Worm (Caenorhabditis elegans): ENCODE measurements around the gene slcr-46.3.

The slcr-46.3 gene

DNA sequence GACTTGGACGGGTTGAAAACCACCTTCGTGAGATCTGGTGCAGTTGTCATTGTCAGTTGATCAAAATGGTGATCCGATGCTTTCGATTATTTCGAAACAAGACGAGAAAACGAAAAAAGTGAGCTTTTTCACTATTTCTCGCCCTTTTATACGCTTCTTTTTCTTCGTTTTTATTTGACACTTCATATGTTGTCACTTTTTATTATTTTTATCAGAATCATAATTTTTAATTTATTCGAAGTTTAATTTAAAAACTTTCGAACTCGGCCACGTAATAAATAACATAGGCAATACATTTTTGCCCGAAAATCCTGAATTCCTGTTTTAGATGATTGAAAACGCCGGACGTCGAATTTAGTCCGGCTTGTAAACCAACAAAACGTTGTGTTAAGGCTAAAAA is 30.6 kb upstream of the slcr-46.3 start, which contains the start of gene F58E6.5:
TSS of gene F58E6.5 (minus strand) at position 101 of the 400 bp plus-strand sequence.
- no peak for TF ChIP-seq nhr-237 (tag; optimal IDR thresholded peaks at IDR 0.05)
- TF ChIP-seq sptf-1 (tag; optimal IDR thresholded peaks at IDR 0.05) = no peak
- no peak for TF ChIP-seq ham-2 (GFP tag; optimal IDR thresholded peaks at IDR 0.05)
- TF ChIP-seq nhr-2 (tag; optimal IDR thresholded peaks at IDR 0.05) = no peak
- no peak for TF ChIP-seq nhr-76 (tag; optimal IDR thresholded peaks at IDR 0.05)
- no peak for TF ChIP-seq nhr-28 (tag; optimal IDR thresholded peaks at IDR 0.05)
- TF ChIP-seq snpc-4 (tag; optimal IDR thresholded peaks at IDR 0.05) = no peak
- no peak for TF ChIP-seq zip-8 (tag; optimal IDR thresholded peaks at IDR 0.05)
- no peak for TF ChIP-seq lin-13 (tag; optimal IDR thresholded peaks at IDR 0.05)

ce11 chrV:9753554-9753953 is 29.6 kb upstream of the slcr-46.3 start:
- TF ChIP-seq cnd-1 (tag; optimal IDR thresholded peaks at IDR 0.05) = no peak

- TF ChIP-seq blmp-1 (tag; optimal IDR thresholded peaks at IDR 0.05) = no peak
- no peak for TF ChIP-seq ham-2 (GFP tag; optimal IDR thresholded peaks at IDR 0.05)
- no peak for TF ChIP-seq ceh-39 (tag; optimal IDR thresholded peaks at IDR 0.05)
- no peak for TF ChIP-seq elt-3 (tag; optimal IDR thresholded peaks at IDR 0.05)
- TF ChIP-seq flh-1 (GFP tag; optimal IDR thresholded peaks at IDR 0.05) = no peak
Observed at ce11 chrV:9752918-9753317, 29.0 kb upstream of the slcr-46.3 start, which contains the start of gene F58E6.6. TSS of gene F58E6.6 (minus strand) at chrV:9753018.

DNA sequence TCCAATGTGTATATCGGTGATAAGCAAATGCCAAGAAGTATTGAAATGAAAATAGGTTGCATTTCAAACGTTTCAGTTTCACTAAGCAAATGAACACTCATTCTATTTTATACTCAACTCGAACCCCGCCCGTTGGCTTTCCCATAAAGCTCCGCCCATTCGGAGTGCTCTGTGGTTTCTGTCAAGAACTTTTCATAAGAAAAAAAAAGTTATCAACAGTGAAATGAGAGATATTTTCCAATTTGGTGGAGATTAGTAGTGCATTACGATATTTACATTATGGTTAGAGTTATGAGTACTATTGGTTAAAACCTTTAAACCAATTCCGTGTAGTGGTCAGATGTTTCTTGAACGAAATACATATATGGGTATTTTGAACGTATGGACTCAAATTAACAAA is 26.4 kb upstream of the slcr-46.3 start, which contains the start of gene F58E6.4:
TSS of gene F58E6.4 (minus strand) at position 101 of the 400 bp plus-strand sequence.
- no peak for TF ChIP-seq drap-1 (GFP tag; optimal IDR thresholded peaks at IDR 0.05)
- no peak for TF ChIP-seq nhr-28 (tag; optimal IDR thresholded peaks at IDR 0.05)
- no peak for TF ChIP-seq ham-2 (GFP tag; optimal IDR thresholded peaks at IDR 0.05)
- no peak for TF ChIP-seq ceh-39 (tag; optimal IDR thresholded peaks at IDR 0.05)
- TF ChIP-seq nhr-237 (tag; optimal IDR thresholded peaks at IDR 0.05) = no peak

DNA sequence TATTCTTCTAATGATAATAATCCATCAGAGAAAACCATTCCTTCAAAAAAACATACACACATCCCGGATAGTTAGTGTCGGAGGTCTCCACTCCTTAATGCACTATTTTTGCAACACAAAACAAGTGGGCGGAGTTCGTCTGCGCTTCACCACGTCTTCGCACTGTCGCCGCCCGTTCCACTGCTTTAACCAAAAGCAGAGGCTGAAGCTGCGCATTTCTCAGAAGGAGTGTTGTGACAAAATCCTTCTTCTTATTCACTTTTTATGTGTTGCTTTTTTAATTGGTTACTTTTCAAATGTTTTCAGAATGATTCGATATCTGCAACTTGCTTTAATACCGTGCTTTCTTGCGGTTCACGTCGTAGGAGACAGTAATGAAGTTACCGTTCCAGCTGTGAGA is 21.0 kb upstream of the slcr-46.3 start, which contains the start of gene F58E6.13:
TSS of gene F58E6.13 (plus strand) at position 301 of the 400 bp plus-strand sequence.
- TF ChIP-seq nhr-12 (tag; optimal IDR thresholded peaks at IDR 0.05) (no peak), nhr-28 (tag; optimal IDR thresholded peaks at IDR 0.05) (no peak), unc-120 (tag; optimal IDR thresholded peaks at IDR 0.05; ENCODE audit: poor library complexity, severe bottlenecking) (no peak)

DNA sequence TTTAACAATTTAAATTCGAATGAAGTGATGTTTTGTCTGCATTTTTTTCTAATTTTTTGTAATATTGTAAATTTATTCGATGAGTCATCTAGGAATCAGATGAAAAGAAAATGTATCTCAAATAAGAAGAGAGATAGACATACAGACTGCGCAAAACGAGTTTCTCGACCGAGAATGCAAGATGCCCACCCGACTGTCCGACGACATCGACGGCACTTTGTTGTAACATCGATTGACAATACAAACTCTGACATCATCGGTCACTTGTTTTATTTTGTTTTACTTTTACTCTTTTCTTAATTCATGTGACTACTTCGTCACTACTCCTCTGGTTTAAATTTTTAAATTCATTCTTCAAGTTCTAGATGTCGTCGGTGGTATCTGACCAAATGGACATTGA is 17.0 kb upstream of the slcr-46.3 start, which contains the start of gene sta-2:
TSS of gene sta-2 (plus strand) at position 349 of the 400 bp plus-strand sequence.
- TF ChIP-seq nhr-28 (tag; optimal IDR thresholded peaks at IDR 0.05) = no peak
- no peak for TF ChIP-seq ces-1 (GFP tag; optimal IDR thresholded peaks at IDR 0.05)
- no peak for TF ChIP-seq nhr-12 (tag; optimal IDR thresholded peaks at IDR 0.05)
- TF ChIP-seq sptf-1 (tag; optimal IDR thresholded peaks at IDR 0.05) = no peak
- no peak for TF ChIP-seq elt-1 (tag; optimal IDR thresholded peaks at IDR 0.05; ENCODE audit: borderline replicate concordance, insufficient read depth)
- no peak for TF ChIP-seq lin-32 (GFP tag; optimal IDR thresholded peaks at IDR 0.05)
- no peak for TF ChIP-seq zip-8 (tag; optimal IDR thresholded peaks at IDR 0.05)
- no peak for TF ChIP-seq mab-5 (tag; optimal IDR thresholded peaks at IDR 0.05)
- TF ChIP-seq elt-3 (tag; optimal IDR thresholded peaks at IDR 0.05) = no peak
- TF ChIP-seq nhr-237 (tag; optimal IDR thresholded peaks at IDR 0.05) = no peak

ce11 chrV:9739402-9739801 is 15.5 kb upstream of the slcr-46.3 start, which contains the start of gene marc-1:
TSS of gene marc-1 (plus strand) at chrV:9739702.
- TF ChIP-seq snpc-4 (tag; optimal IDR thresholded peaks at IDR 0.05) (no peak), pha-4 (tag; optimal IDR thresholded peaks at IDR 0.05) (no peak), mab-5 (tag; optimal IDR thresholded peaks at IDR 0.05) (no peak)

DNA sequence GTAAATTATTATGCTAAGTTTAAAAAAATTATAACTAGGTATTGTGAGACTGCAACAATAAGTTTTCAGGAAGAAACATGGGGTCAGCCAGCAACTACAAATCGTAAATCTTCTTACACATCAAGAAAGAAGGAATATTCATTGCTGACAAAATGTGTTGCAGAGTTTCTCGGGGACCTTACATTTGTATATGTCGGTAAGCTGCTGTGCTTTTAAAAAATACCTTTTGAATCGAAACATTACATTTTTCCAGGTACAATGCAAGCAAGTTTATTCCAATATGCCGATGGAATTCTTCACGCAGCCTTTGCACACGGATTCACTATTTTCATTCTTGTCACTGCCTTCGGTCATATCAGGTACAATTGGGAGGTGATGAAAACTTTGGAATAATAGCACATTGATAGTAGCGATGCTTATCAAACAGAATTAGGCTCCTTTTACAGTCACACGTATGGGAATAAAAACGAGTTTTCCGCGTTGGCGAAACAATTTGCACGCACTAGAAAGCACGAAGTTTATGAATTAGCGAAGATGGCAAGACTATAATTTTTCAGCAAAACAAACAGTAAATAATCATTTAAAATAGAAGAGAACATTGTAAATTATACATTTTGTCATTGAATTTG is 14.3 kb upstream of the slcr-46.3 start:
- TF ChIP-seq tbx-8 (GFP tag; optimal IDR thresholded peaks at IDR 0.05) = no peak

ce11 chrV:9737287-9737686 is 13.4 kb upstream of the slcr-46.3 start, which contains the start of gene aqp-4:
TSS of gene aqp-4 (plus strand) at chrV:9737556.
- TF ChIP-seq unc-120 (tag; optimal IDR thresholded peaks at IDR 0.05; ENCODE audit: poor library complexity, severe bottlenecking) (no peak), pha-4 (tag; optimal IDR thresholded peaks at IDR 0.05) (no peak), snpc-4 (tag; optimal IDR thresholded peaks at IDR 0.05) (no peak), elt-1 (tag; optimal IDR thresholded peaks at IDR 0.05; ENCODE audit: borderline replicate concordance, insufficient read depth) (no peak)
